Fruit fly (Drosophila melanogaster): Measurements from ENCODE around the gene CG4382.

The CG4382 gene

DNA sequence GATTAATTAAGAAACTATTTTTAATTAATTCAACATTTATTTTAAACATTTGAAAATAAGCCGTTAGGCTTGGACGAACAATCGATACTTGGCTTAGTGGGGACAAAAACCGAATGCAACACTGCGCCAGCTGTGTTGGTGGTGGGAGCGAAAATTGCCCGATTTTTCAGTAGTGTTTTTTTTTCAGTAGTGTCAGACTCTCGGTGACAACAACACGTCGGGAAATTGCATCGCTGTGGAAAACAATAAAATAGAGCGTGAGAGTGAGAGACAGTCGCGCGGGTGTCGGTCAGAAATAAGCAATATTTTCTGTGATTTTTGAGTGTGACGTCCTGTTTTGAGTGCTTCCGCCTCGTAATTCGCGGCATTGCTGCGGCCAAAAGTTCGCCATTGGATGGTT lies 16.0 kb upstream of the CG4382 start (continued):
- peak; percentile 45; the same call in 1 of the 2 replicates for TF ChIP-seq CG15336 (GFP tag; IDR thresholded peaks at IDR 0.05)
- TF ChIP-seq Smox (GFP tag; optimal IDR thresholded peaks at IDR 0.05): peak; percentile 21
- peak; percentile 36 for TF ChIP-seq Hr39 (GFP tag; optimal IDR thresholded peaks at IDR 0.05)
- peak; percentile 67 for TF ChIP-seq svp (GFP tag)
- TF ChIP-seq acj6 (GFP tag; optimal IDR thresholded peaks at IDR 0.05): peak; percentile 1
- TF ChIP-seq Eip75B (GFP tag; optimal IDR thresholded peaks at IDR 0.05): peak; percentile 27
- TF ChIP-seq CG4318 (GFP tag; optimal IDR thresholded peaks at IDR 0.05): no peak
- peak; percentile 72; the same call in 2 of the 3 replicates for TF ChIP-seq CG6163 (GFP tag; IDR thresholded peaks at IDR 0.05)

- TF ChIP-seq vri (GFP tag; optimal IDR thresholded peaks at IDR 0.05) (peak; percentile 90), Eip93F (GFP tag; optimal IDR thresholded peaks at IDR 0.05) (peak; percentile 15), CG8119 (GFP tag; IDR thresholded peaks at IDR 0.05) (no peak)
Observed at dm6 chr2L:9615983-9616519, 15.4 kb upstream of the CG4382 start, which contains the start of gene GlcAT-S. GlcAT-S (plus strand) TSS chr2L:9616469.

DNA sequence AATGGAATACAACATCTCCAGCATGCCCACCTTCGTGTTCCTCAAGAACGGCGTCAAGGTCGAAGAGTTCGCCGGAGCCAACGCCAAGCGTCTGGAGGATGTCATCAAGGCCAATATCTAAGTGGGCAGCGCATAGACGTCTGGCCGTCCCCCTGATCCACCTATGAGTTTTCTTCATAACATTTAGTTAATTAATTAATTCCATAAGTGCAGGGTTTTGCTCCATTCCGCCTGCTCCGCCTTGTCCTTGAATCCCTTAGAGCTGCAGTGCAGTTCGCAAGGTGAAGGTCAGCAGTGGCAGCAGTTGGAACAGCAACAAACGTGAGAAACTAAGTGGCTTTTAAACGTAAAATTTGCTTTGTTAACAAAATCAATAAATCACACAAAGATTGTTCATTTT lies 14.9 kb upstream of the CG4382 start:
- TF ChIP-seq CG1621 (tag; optimal IDR thresholded peaks at IDR 0.05) (no peak), Blimp-1 (GFP tag; optimal IDR thresholded peaks at IDR 0.05) (no peak), svp (GFP tag) (peak; percentile 72), vri (GFP tag; optimal IDR thresholded peaks at IDR 0.05) (no peak), Eip75B (GFP tag; optimal IDR thresholded peaks at IDR 0.05) (no peak)

DNA sequence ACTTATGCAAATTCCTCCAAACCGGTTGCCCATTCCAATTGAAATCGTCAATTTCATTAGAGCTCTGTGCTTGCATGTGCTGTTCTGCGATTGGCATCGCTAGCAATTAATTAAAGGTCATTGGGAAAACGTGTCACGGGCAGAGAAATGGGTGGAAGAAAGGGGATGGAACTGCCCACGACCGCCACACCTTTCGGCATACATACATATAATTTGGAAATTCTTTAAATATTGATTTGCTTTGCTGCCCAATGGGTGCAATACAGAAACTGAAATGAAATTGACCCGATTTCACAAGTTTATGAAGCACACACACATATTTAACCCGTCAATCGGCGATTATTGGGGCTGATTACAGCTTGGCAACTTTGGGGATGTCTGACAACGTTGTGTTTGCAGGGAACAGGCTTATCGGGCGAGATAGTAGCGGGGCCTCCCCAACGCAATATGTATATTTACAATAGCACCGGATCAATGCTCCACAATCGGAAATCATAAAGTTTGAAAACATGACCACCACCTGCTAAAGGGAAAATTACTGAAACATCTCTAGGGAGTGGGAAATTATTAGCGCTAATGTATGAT lies 14.1 kb upstream of the CG4382 start:
- TF ChIP-seq vri (GFP tag; optimal IDR thresholded peaks at IDR 0.05) (peak; percentile 51), CG6854 (GFP tag; optimal IDR thresholded peaks at IDR 0.05) (no peak), cyc (GFP tag; optimal IDR thresholded peaks at IDR 0.05) (no peak), CG11294 (GFP tag; IDR thresholded peaks at IDR 0.05) (no peak), CG10669 (GFP tag; optimal IDR thresholded peaks at IDR 0.05) (no peak), Eip93F (GFP tag; optimal IDR thresholded peaks at IDR 0.05) (no peak), fkh (GFP tag; optimal IDR thresholded peaks at IDR 0.05) (peak; percentile 44), CG7368 (GFP tag; optimal IDR thresholded peaks at IDR 0.05) (no peak), svp (GFP tag) (peak; percentile 34), CG8319 (GFP tag; optimal IDR thresholded peaks at IDR 0.05) (no peak), CG11762 (GFP tag; optimal IDR thresholded peaks at IDR 0.05; ENCODE audit: insufficient read depth) (no peak), Blimp-1 (GFP tag; optimal IDR thresholded peaks at IDR 0.05) (no peak), Smox (GFP tag; optimal IDR thresholded peaks at IDR 0.05) (no peak), CG9139 (GFP tag; optimal IDR thresholded peaks at IDR 0.05) (no peak), Sox102F (GFP tag; optimal IDR thresholded peaks at IDR 0.05) (no peak)

DNA sequence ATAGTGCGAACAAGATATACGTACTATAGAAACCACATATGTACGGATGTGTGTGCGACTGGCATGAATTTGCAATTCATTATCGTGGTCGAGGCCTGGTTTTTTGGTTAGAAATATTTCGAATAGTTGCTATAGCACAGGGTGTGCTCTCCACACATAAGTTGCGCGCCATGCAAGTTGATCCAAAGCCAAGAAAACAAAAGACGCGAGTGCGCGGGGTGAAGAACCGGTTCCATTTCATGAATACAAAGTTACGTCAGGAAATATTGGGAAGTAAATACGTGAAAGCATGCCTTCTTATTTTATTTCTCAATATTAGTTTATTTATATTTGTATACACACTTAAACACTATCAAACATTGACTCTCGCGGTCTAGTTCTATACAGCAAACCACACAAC lies 13.2 kb upstream of the CG4382 start:
- TF ChIP-seq Sox102F (GFP tag; optimal IDR thresholded peaks at IDR 0.05) (no peak), Gug (GFP tag; IDR thresholded peaks at IDR 0.05) (no peak), fkh (GFP tag; optimal IDR thresholded peaks at IDR 0.05) (peak; percentile 33), dsx (GFP tag; optimal IDR thresholded peaks at IDR 0.05; ENCODE audit: poor library complexity, severe bottlenecking) (peak; percentile 76), net (GFP tag; optimal IDR thresholded peaks at IDR 0.05) (peak; percentile 29), eg (GFP tag; IDR thresholded peaks at IDR 0.05) (peak; percentile 63; the same call in 2 of the 3 replicates), CG11294 (GFP tag; IDR thresholded peaks at IDR 0.05) (peak; percentile 15; the same call in 1 of the 2 replicates), CG8119 (GFP tag; IDR thresholded peaks at IDR 0.05) (0 out of 3 replicates have a peak, but pooled peaks have one; percentile 12), CG32006 (GFP tag; optimal IDR thresholded peaks at IDR 0.05) (peak; percentile 18), svp (GFP tag) (no peak), CG15336 (GFP tag; IDR thresholded peaks at IDR 0.05) (peak; percentile 34; the same call in 1 of the 2 replicates), vri (GFP tag; optimal IDR thresholded peaks at IDR 0.05) (peak; percentile 49), Eip78C (GFP tag) (peak; percentile 61), dac (GFP tag; optimal IDR thresholded peaks at IDR 0.05) (no peak)
